Worm (Caenorhabditis elegans) whole organism, young adult: ENCODE results near the gene F20D6.1.
"Not testable (repeated sequence)": the region's sequence is repeated elsewhere in the genome, so short reads cannot be mapped to it uniquely, and the experiment has no call there.

Experiments
- atf-7 ChIP-seq: sonication (generic microtip); optimal IDR thresholded peaks from 2 replicates; lab custom pipeline; 2017; ENCODE audit warnings: mild to moderate bottlenecking, missing genetic modification characterization, missing compliant biosample characterization
- dpl-1 ChIP-seq: fragments of 150-350 bp; optimal IDR thresholded peaks from 2 replicates; lab custom pipeline; 2014; ENCODE audit warnings: missing biosample characterization, missing genetic modification reagents, missing genetic modification characterization
- ekl-4 ChIP-seq: fragments of 200-800 bp; sonication (Bioruptor generic); IDR thresholded peaks from 2 replicates; pipeline ENCODE4 v1.3.6; 2022; ENCODE audit warnings: missing genetic modification reagents, missing genetic modification characterization, missing compliant biosample characterization
- ets-4 ChIP-seq: fragments of 200-800 bp; sonication (Bioruptor generic); optimal IDR thresholded peaks from 2 replicates; lab custom pipeline; 2018; ENCODE audit warnings: mild to moderate bottlenecking, missing genetic modification characterization, missing compliant biosample characterization
- nfya-1 ChIP-seq: sonication (generic microtip); optimal IDR thresholded peaks from 2 replicates; lab custom pipeline; 2017; ENCODE audit warnings: antibody characterized with exemption, missing compliant biosample characterization, missing genetic modification characterization, borderline replicate concordance; ENCODE audit not compliant: insufficient read depth

DNA sequence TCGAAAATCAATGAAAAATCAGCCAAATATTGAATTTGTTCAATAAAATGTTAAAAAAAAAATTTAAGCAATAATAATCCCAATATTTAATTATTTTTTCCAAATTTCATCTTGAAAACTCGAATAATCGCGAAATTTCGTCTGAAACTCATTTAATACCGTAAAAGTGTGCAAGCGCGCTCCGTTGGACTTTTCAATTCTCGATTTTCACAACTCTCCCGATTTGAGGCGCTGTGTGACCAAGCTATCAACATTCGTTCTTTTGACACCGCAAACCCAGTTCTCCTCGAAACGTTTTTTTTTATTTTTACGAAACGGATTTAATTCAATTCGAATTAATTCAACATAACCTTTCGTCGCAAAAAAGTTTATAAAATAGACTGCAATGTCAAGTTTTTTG is 9.8 kb upstream of the F20D6.1 start:
- not testable (repeated sequence) for TF ChIP-seq atf-7 (tag; lab: Kevin White, UChicago); dpl-1 (GFP tag; lab: Kevin White, UChicago); nfya-1 (tag; lab: Kevin White, UChicago); ekl-4 (GFP tag; lab: Robert Waterston, UW); ets-4 (GFP tag; lab: Kevin White, UChicago)
